Worm (Caenorhabditis elegans) whole organism, L1 larva: ENCODE data around the gene fbxb-75.

Source experiments
- ama-1 ChIP-seq: fragments of 150-350 bp; optimal IDR thresholded peaks from 2 replicates; lab custom pipeline; 2014
- hlh-4 ChIP-seq: sonication (generic microtip); optimal IDR thresholded peaks from 2 replicates; lab custom pipeline; 2016; ENCODE audit warnings: mild to moderate bottlenecking, missing genetic modification characterization, missing compliant biosample characterization
- lin-39 ChIP-seq: fragments of 150-350 bp; optimal IDR thresholded peaks from 2 replicates; lab custom pipeline; 2014; ENCODE audit warnings: missing biosample characterization, missing genetic modification reagents, missing genetic modification characterization
- nhr-237 ChIP-seq: fragments of 150-350 bp; optimal IDR thresholded peaks from 2 replicates; lab custom pipeline; 2014; ENCODE audit warnings: missing biosample characterization, missing genetic modification characterization
- nhr-76 ChIP-seq: sonication (generic microtip); optimal IDR thresholded peaks from 2 replicates; lab custom pipeline; 2017; ENCODE audit warnings: missing biosample characterization, missing genetic modification characterization
- swsn-7 ChIP-seq: sonication (generic microtip); optimal IDR thresholded peaks from 2 replicates; lab custom pipeline; 2016; ENCODE audit warnings: missing genetic modification characterization, missing compliant biosample characterization
- unc-62 ChIP-seq: fragments of 150-350 bp; optimal IDR thresholded peaks from 2 replicates; lab custom pipeline; 2014; ENCODE audit warnings: missing biosample characterization, missing genetic modification reagents, missing genetic modification characterization
- xbp-1 ChIP-seq: sonication (generic microtip); optimal IDR thresholded peaks from 2 replicates; lab custom pipeline; 2016; ENCODE audit warnings: missing genetic modification characterization, missing compliant biosample characterization
- ztf-11 ChIP-seq, 2 experiments: sonication (generic microtip); optimal IDR thresholded peaks; 2 replicates each; lab custom pipeline; 2016 to 2017; ENCODE audit warnings: missing genetic modification characterization in 2 of 2, missing biosample characterization in 1 of 2, missing compliant biosample characterization in 1 of 2

ce11 chrIV:4447284-4447366 lies 6.1 kb upstream of the fbxb-75 start, which contains the start of gene chat-1:
- TF ChIP-seq hlh-4 (tag; lab: Kevin White, UChicago) (no peak), swsn-7 (no peak), nhr-237 (tag; lab: Kevin White, UChicago) (no peak), nhr-76 (tag; lab: Kevin White, UChicago) (no peak), unc-62 (no peak), ztf-11 (tag; optimal IDR thresholded peaks at IDR 0.05; lab: Kevin White, UChicago) (no peak), xbp-1 (tag; lab: Kevin White, UChicago) (no peak), ama-1 (lab: Kevin White, UChicago) (no peak), lin-39 (tag; lab: Kevin White, UChicago) (no peak)
